Worm (Caenorhabditis elegans): Measurements from ENCODE around the gene R02D5.10.

Gene R02D5.10

DNA sequence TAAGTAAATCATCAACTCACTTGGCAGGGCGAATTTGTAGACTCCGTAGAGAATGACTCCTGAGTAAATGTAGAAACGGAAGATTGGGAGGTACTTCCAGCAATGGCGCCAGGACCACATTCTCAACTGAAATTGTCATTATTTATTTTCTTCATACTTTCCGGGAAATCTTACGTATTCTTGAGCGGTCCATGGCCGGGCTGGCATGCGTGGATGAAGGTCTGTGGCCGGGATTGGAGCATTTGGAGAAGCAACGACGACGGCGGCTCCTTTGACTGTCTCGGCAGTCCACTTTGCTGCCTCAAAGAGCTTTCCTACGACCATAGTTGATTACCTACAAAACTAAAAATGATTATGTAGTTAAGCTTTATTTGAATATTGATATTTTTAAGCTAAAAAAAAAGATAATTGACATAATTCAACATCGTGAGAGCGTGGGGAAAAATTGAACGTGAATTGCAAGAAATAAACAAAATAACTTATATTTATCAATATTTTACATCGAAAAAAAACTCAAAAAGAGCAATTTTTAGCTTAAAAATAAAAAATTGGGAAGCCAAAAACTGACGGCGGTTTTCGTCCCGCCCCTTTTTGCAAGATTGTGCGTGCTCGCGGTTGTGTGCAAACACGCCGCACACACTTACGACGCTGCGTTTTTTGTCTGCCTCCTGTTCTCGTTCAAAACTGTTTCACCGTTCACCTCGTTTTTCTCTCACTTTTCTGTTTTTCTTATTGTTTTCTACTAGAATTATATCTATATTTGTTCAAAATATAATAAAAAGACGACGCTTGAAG is 41.9 kb downstream of the R02D5.10 start, which contains the start of gene ril-1 (continued):
- TF ChIP-seq hlh-26 (GFP tag; conservative IDR thresholded peaks at IDR 0.05), result no peak
- TF ChIP-seq mxl-1 (tag; optimal IDR thresholded peaks at IDR 0.05), result no peak
- no peak for TF ChIP-seq F10E7.11 (tag; optimal IDR thresholded peaks at IDR 0.05)
- no peak for TF ChIP-seq xnd-1 (tag; optimal IDR thresholded peaks at IDR 0.05)
- no peak for TF ChIP-seq chd-7 (tag; optimal IDR thresholded peaks at IDR 0.05)
- TF ChIP-seq Y79H2A.3 (GFP tag; conservative IDR thresholded peaks at IDR 0.05), result no peak
- TF ChIP-seq unc-62 (GFP tag; optimal IDR thresholded peaks at IDR 0.05), result no peak
- no peak for TF ChIP-seq snpc-1.1 (tag; optimal IDR thresholded peaks at IDR 0.05; ENCODE audit: insufficient read depth)
- TF ChIP-seq madf-3 (GFP tag; IDR thresholded peaks at IDR 0.05), result no peak
- TF ChIP-seq snpc-1.3 (tag; optimal IDR thresholded peaks at IDR 0.05; ENCODE audit: insufficient read depth), result no peak
- peak; percentile 53; the same call in 1 of the 2 replicates for TF ChIP-seq ceh-100 (GFP tag; IDR thresholded peaks at IDR 0.05)
- no peak for TF ChIP-seq lin-54 (GFP tag; optimal IDR thresholded peaks at IDR 0.05)
- no peak for TF ChIP-seq ztf-6 (GFP tag; IDR thresholded peaks at IDR 0.05)
- TF ChIP-seq C06A6.2 (GFP tag; conservative IDR thresholded peaks at IDR 0.05), result no peak
- TF ChIP-seq lir-1 (GFP tag; conservative IDR thresholded peaks at IDR 0.05), result no peak
- TF ChIP-seq sdz-38 (tag; optimal IDR thresholded peaks at IDR 0.05), result no peak
- no peak for TF ChIP-seq ztf-18 (tag; optimal IDR thresholded peaks at IDR 0.05)
- no peak for TF ChIP-seq snpc-3.4 (tag; optimal IDR thresholded peaks at IDR 0.05)
- no peak for TF ChIP-seq attf-3 (GFP tag; conservative IDR thresholded peaks at IDR 0.05)
- no peak for TF ChIP-seq nhr-27 (tag; optimal IDR thresholded peaks at IDR 0.05)
- TF ChIP-seq lin-40 (tag; optimal IDR thresholded peaks at IDR 0.05), result no peak
- TF ChIP-seq egrh-3 (GFP tag; IDR thresholded peaks at IDR 0.05), result no peak
- no peak for TF ChIP-seq ceh-27 (GFP tag; optimal IDR thresholded peaks at IDR 0.05)
- no peak for TF ChIP-seq attf-6 (GFP tag; IDR thresholded peaks at IDR 0.05)
- TF ChIP-seq atf-7 (tag; optimal IDR thresholded peaks at IDR 0.05), result no peak
- no peak for TF ChIP-seq B0336.3 (GFP tag; IDR thresholded peaks at IDR 0.05)
- no peak for TF ChIP-seq mel-28 (tag; optimal IDR thresholded peaks at IDR 0.05; ENCODE audit: borderline replicate concordance)
- TF ChIP-seq him-1 (tag; optimal IDR thresholded peaks at IDR 0.05), result no peak
- no peak for TF ChIP-seq Y53F4B.3 (GFP tag; IDR thresholded peaks at IDR 0.05)
- TF ChIP-seq ccch-3 (GFP tag; optimal IDR thresholded peaks at IDR 0.05), result no peak
- TF ChIP-seq K11D2.4 (GFP tag; IDR thresholded peaks at IDR 0.05), result no peak
- TF ChIP-seq akir-1 (GFP tag; optimal IDR thresholded peaks at IDR 0.05), result no peak

DNA sequence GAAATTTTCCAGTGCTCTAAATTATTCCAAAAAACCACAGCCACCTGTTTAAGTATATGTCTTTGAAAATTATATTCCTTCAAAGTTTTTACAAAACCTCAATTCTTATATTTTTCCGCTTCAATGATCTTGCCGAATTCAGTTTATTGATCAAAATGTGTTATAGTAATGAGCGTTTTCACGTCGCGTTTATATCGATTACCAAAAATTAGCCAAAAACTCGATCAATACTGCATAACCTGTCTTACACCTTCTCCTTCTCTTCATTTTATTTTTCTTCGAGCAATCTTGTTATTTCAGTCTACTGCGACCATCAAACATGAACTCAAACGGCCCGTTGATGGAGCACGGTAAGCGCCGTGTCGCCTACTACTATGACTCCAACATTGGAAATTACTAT is 43.0 kb downstream of the R02D5.10 start, which contains the start of gene hda-1:
Gene hda-1, plus strand, starts transcription at position 301 of the 400 bp plus-strand sequence.
- TF ChIP-seq ekl-4 (GFP tag; IDR thresholded peaks at IDR 0.05) (no peak), ceh-27 (GFP tag; optimal IDR thresholded peaks at IDR 0.05) (no peak), T07F8.4 (tag; optimal IDR thresholded peaks at IDR 0.05) (no peak), ZK185.1 (tag; optimal IDR thresholded peaks at IDR 0.05; ENCODE audit: poor library complexity, severe bottlenecking) (no peak), Y56A3A.18 (GFP tag; IDR thresholded peaks at IDR 0.05) (no peak), rpc-1 (optimal IDR thresholded peaks at IDR 0.05) (no peak), rpc-1 (tag; optimal IDR thresholded peaks at IDR 0.05) (no peak), K12H6.12 (tag; optimal IDR thresholded peaks at IDR 0.05) (no peak), ceh-58 (GFP tag; IDR thresholded peaks at IDR 0.05) (no peak), F39B2.1 (GFP tag; IDR thresholded peaks at IDR 0.05) (no peak), xnd-1 (tag; optimal IDR thresholded peaks at IDR 0.05) (no peak), snpc-1.3 (tag; optimal IDR thresholded peaks at IDR 0.05; ENCODE audit: insufficient read depth) (no peak), unc-62 (GFP tag; optimal IDR thresholded peaks at IDR 0.05) (no peak), him-1 (tag; optimal IDR thresholded peaks at IDR 0.05) (no peak), ceh-79 (tag; optimal IDR thresholded peaks at IDR 0.05) (no peak), nfya-1 (tag; optimal IDR thresholded peaks at IDR 0.05; ENCODE audit: borderline replicate concordance, insufficient read depth) (no peak), lin-54 (GFP tag; optimal IDR thresholded peaks at IDR 0.05) (no peak), tbx-9 (tag; optimal IDR thresholded peaks at IDR 0.05; ENCODE audit: borderline replicate concordance) (no peak), nhr-120 (GFP tag; IDR thresholded peaks at IDR 0.05) (no peak), tlf-1 (GFP tag; optimal IDR thresholded peaks at IDR 0.05) (no peak)

Measured in whole organism, young adult.